Worm (Caenorhabditis elegans) whole organism, L4 larva: ENCODE measurements around the gene him-14.

Experiments used
- F26F4.8 ChIP-seq: fragments of 200-800 bp; sonication (Bioruptor generic); conservative IDR thresholded peaks from 2 replicates; pipeline ENCODE4 v1.3.6; 2022; ENCODE audit warnings: missing genetic modification characterization, missing compliant biosample characterization
- F37D6.2 ChIP-seq: sonication (generic microtip); optimal IDR thresholded peaks from 2 replicates; lab custom pipeline; 2016; ENCODE audit warnings: mild to moderate bottlenecking, missing genetic modification characterization, missing compliant biosample characterization
- F44E2.7 ChIP-seq: fragments of 200-800 bp; sonication (Bioruptor generic); IDR thresholded peaks from 2 replicates; pipeline ENCODE4 v2.1.2; 2022; ENCODE audit warnings: missing genetic modification characterization, missing compliant biosample characterization
- R02D3.7 ChIP-seq: fragments of 150-350 bp; sonication (generic microtip); optimal IDR thresholded peaks from 3 replicates; lab custom pipeline; 2014; ENCODE audit warnings: missing biosample characterization, missing genetic modification characterization
- T26A8.4 ChIP-seq: fragments of 200-800 bp; sonication (Bioruptor generic); IDR thresholded peaks from 2 replicates; pipeline ENCODE4 v1.3.6; 2022; ENCODE audit warnings: missing genetic modification characterization, missing compliant biosample characterization
- Y105C5A.15 ChIP-seq: fragments of 200-800 bp; sonication (Bioruptor generic); IDR thresholded peaks from 2 replicates; pipeline ENCODE4 v1.3.6; 2022; ENCODE audit warnings: missing genetic modification characterization, missing compliant biosample characterization
- Y48G9A.11 ChIP-seq: fragments of 200-800 bp; sonication (Bioruptor generic); IDR thresholded peaks from 2 replicates; pipeline ENCODE4 v1.3.6; 2022; ENCODE audit warnings: missing genetic modification reagents, missing genetic modification characterization, missing compliant biosample characterization
- Y5F2A.4 ChIP-seq: fragments of 200-800 bp; sonication (Bioruptor generic); optimal IDR thresholded peaks from 2 replicates; lab custom pipeline; 2018; ENCODE audit warnings: mild to moderate bottlenecking, missing genetic modification characterization, missing compliant biosample characterization
- Y75B8A.6 ChIP-seq: fragments of 200-800 bp; sonication (Bioruptor generic); IDR thresholded peaks from 2 replicates; pipeline ENCODE4 v1.3.6; 2022; ENCODE audit warnings: missing genetic modification reagents, missing genetic modification characterization, missing compliant biosample characterization
- ZK337.2 ChIP-seq: fragments of 200-800 bp; sonication (Bioruptor generic); IDR thresholded peaks from 2 replicates; pipeline ENCODE4 v1.3.6; 2022; ENCODE audit warnings: missing genetic modification reagents, missing genetic modification characterization, missing compliant biosample characterization
- aha-1 ChIP-seq: fragments of 150-350 bp; peaks from one replicate; lab custom pipeline; 2014; ENCODE audit warnings: missing biosample characterization, missing genetic modification characterization
- ceh-44 ChIP-seq: fragments of 200-800 bp; sonication (Bioruptor generic); IDR thresholded peaks from 2 replicates; pipeline ENCODE4 v1.3.6; 2022; ENCODE audit warnings: missing genetic modification reagents, missing genetic modification characterization, missing compliant biosample characterization
- ces-1 ChIP-seq: fragments of 150-350 bp; sonication (generic microtip); optimal IDR thresholded peaks from 4 replicates; lab custom pipeline; 2014; ENCODE audit warnings: missing biosample characterization, missing genetic modification reagents, missing genetic modification characterization
- ctbp-1 ChIP-seq: fragments of 200-800 bp; sonication (Bioruptor generic); IDR thresholded peaks from 2 replicates; pipeline ENCODE4 v1.3.6; 2022; ENCODE audit warnings: missing genetic modification reagents, missing genetic modification characterization, missing compliant biosample characterization
- daf-8 ChIP-seq: fragments of 200-800 bp; sonication (Bioruptor generic); IDR thresholded peaks from 2 replicates; pipeline ENCODE4 v1.3.6; 2022; ENCODE audit warnings: missing genetic modification characterization, missing compliant biosample characterization
- dpl-1 ChIP-seq: fragments of 150-350 bp; optimal IDR thresholded peaks from 2 replicates; lab custom pipeline; 2014; ENCODE audit warnings: missing biosample characterization, missing genetic modification reagents, missing genetic modification characterization
- duxl-1 ChIP-seq: sonication (generic microtip); optimal IDR thresholded peaks from 2 replicates; lab custom pipeline; 2016; ENCODE audit warnings: mild to moderate bottlenecking, missing genetic modification characterization, moderate library complexity, missing compliant biosample characterization; ENCODE audit not compliant: poor library complexity
- egl-27 ChIP-seq: sonication (generic microtip); optimal IDR thresholded peaks from 3 replicates; lab custom pipeline; 2017; ENCODE audit warnings: missing biosample characterization, missing genetic modification reagents, missing genetic modification characterization
- fkh-10 ChIP-seq: fragments of 150-350 bp; optimal IDR thresholded peaks from 2 replicates; lab custom pipeline; 2014; ENCODE audit warnings: missing biosample characterization, missing genetic modification reagents, missing genetic modification characterization
- fos-1 ChIP-seq: fragments of 150-350 bp; optimal IDR thresholded peaks from 2 replicates; lab custom pipeline; 2014; ENCODE audit warnings: missing biosample characterization, missing genetic modification characterization
- hif-1 ChIP-seq, 2 experiments: sonication (generic microtip); optimal IDR thresholded peaks; 2 replicates each; lab custom pipeline; 2016 to 2017; ENCODE audit warnings: missing compliant biosample characterization in 2 of 2, missing genetic modification characterization in 2 of 2, missing genetic modification reagents in 2 of 2, missing genotype in 2 of 2, mild to moderate bottlenecking in 1 of 2
- hlh-30 ChIP-seq: sonication (generic microtip); optimal IDR thresholded peaks from 2 replicates; lab custom pipeline; 2017; ENCODE audit warnings: antibody characterized with exemption, mild to moderate bottlenecking, missing genetic modification characterization, missing compliant biosample characterization; ENCODE audit not compliant: insufficient read depth
- hmg-1.1 ChIP-seq: fragments of 200-800 bp; sonication (Bioruptor generic); IDR thresholded peaks from 2 replicates; pipeline ENCODE4 v1.3.6; 2022; ENCODE audit warnings: missing genetic modification reagents, missing genetic modification characterization, missing compliant biosample characterization
- jun-1 ChIP-seq: fragments of 150-350 bp; optimal IDR thresholded peaks from 2 replicates; lab custom pipeline; 2014; ENCODE audit warnings: missing biosample characterization, missing genetic modification reagents, missing genetic modification characterization
- lin-13 ChIP-seq: fragments of 150-350 bp; optimal IDR thresholded peaks from 2 replicates; lab custom pipeline; 2014; ENCODE audit warnings: missing biosample characterization, missing genetic modification reagents, missing genetic modification characterization
- lin-15B ChIP-seq: fragments of 150-350 bp; sonication (generic microtip); optimal IDR thresholded peaks from 3 replicates; lab custom pipeline; 2014; ENCODE audit warnings: missing biosample characterization, missing genetic modification characterization
- lir-3 ChIP-seq: sonication (generic microtip); optimal IDR thresholded peaks from 2 replicates; lab custom pipeline; 2016; ENCODE audit warnings: mild to moderate bottlenecking, missing genetic modification characterization, missing compliant biosample characterization
- mdt-29 ChIP-seq: fragments of 200-800 bp; sonication (Bioruptor generic); IDR thresholded peaks from 2 replicates; pipeline ENCODE4 v1.3.6; 2022; ENCODE audit warnings: missing genetic modification reagents, missing genetic modification characterization, missing compliant biosample characterization
- mep-1 ChIP-seq: fragments of 150-350 bp; sonication (generic microtip); optimal IDR thresholded peaks from 3 replicates; lab custom pipeline; 2014; ENCODE audit warnings: missing biosample characterization, missing genetic modification characterization
- mxl-2 ChIP-seq: fragments of 200-800 bp; sonication (Bioruptor generic); conservative IDR thresholded peaks from 2 replicates; pipeline ENCODE4 v1.3.6; 2022; ENCODE audit warnings: missing genetic modification reagents, missing genetic modification characterization, missing compliant biosample characterization
- nhr-10 ChIP-seq: fragments of 150-350 bp; optimal IDR thresholded peaks from 2 replicates; lab custom pipeline; 2014; ENCODE audit warnings: missing biosample characterization, missing genetic modification characterization
- nhr-111 ChIP-seq: fragments of 200-800 bp; sonication (Bioruptor generic); optimal IDR thresholded peaks from 2 replicates; lab custom pipeline; 2018; ENCODE audit warnings: mild to moderate bottlenecking, missing genetic modification characterization, missing compliant biosample characterization
- nhr-237 ChIP-seq: sonication (generic microtip); optimal IDR thresholded peaks from 2 replicates; lab custom pipeline; 2017; ENCODE audit warnings: missing biosample characterization, missing genetic modification characterization
- nhr-25 ChIP-seq: sonication (generic microtip); optimal IDR thresholded peaks from 2 replicates; lab custom pipeline; 2017; ENCODE audit warnings: missing genetic modification characterization, mild to moderate bottlenecking, missing compliant biosample characterization, antibody characterized with exemption, moderate library complexity, borderline replicate concordance; ENCODE audit not compliant: insufficient read depth
- nhr-41 ChIP-seq: fragments of 200-800 bp; sonication (Bioruptor generic); IDR thresholded peaks from 2 replicates; pipeline ENCODE4 v1.3.6; 2022; ENCODE audit warnings: missing genetic modification reagents, missing genetic modification characterization, missing compliant biosample characterization
- nhr-42 ChIP-seq: fragments of 200-800 bp; sonication (Bioruptor generic); IDR thresholded peaks from 2 replicates; pipeline ENCODE4 v1.3.6; 2022; ENCODE audit warnings: missing genetic modification characterization, missing compliant biosample characterization
- nhr-48 ChIP-seq: sonication (generic microtip); optimal IDR thresholded peaks from 2 replicates; lab custom pipeline; 2016; ENCODE audit warnings: mild to moderate bottlenecking, missing genetic modification characterization, missing compliant biosample characterization
- nhr-76 ChIP-seq: fragments of 150-350 bp; optimal IDR thresholded peaks from 2 replicates; lab custom pipeline; 2014; ENCODE audit warnings: missing biosample characterization, missing genetic modification characterization
- nhr-77 ChIP-seq: fragments of 150-350 bp; optimal IDR thresholded peaks from 2 replicates; lab custom pipeline; 2014; ENCODE audit warnings: missing biosample characterization, missing genetic modification characterization
- pha-4 ChIP-seq, 2 experiments: fragments of 150-350 bp in 1 of 2; fragments of 200-800 bp in 1 of 2; sonication (Bioruptor generic) in 1 of 2; IDR thresholded peaks in 1 of 2; optimal IDR thresholded peaks in 1 of 2; 2 replicates each; pipeline versions ENCODE4 v1.3.6 to Lab custom; 2014 to 2022; ENCODE audit warnings: missing genetic modification characterization in 2 of 2, missing genetic modification reagents in 2 of 2, missing biosample characterization in 1 of 2, missing compliant biosample characterization in 1 of 2
- php-3 ChIP-seq: fragments of 200-800 bp; sonication (Bioruptor generic); IDR thresholded peaks from 2 replicates; pipeline ENCODE4 v1.3.6; 2022; ENCODE audit warnings: missing genetic modification reagents, missing genetic modification characterization, missing compliant biosample characterization
- rbr-2 ChIP-seq: sonication (generic microtip); optimal IDR thresholded peaks from 2 replicates; lab custom pipeline; 2016; ENCODE audit warnings: missing genotype, missing genetic modification characterization, missing compliant biosample characterization
- saeg-2 ChIP-seq: fragments of 200-800 bp; sonication (Bioruptor generic); IDR thresholded peaks from 2 replicates; pipeline ENCODE4 v1.3.6; 2022; ENCODE audit warnings: missing genetic modification reagents, missing genetic modification characterization, missing compliant biosample characterization
- set-16 ChIP-seq: fragments of 200-800 bp; sonication (Bioruptor generic); IDR thresholded peaks from 2 replicates; pipeline ENCODE4 v1.3.6; 2022; ENCODE audit warnings: missing genetic modification reagents, missing genetic modification characterization, missing compliant biosample characterization
- snpc-4 ChIP-seq: fragments of 150-350 bp; optimal IDR thresholded peaks from 2 replicates; lab custom pipeline; 2014; ENCODE audit warnings: missing biosample characterization, missing genetic modification characterization
- tag-97 ChIP-seq: fragments of 200-800 bp; sonication (Bioruptor generic); IDR thresholded peaks from 2 replicates; pipeline ENCODE4 v1.3.6; 2022; ENCODE audit warnings: missing genetic modification characterization, missing compliant biosample characterization
- zfp-2 ChIP-seq: sonication (generic microtip); optimal IDR thresholded peaks from 2 replicates; lab custom pipeline; 2016; ENCODE audit warnings: mild to moderate bottlenecking, missing genetic modification characterization, missing compliant biosample characterization
- zfp-3 ChIP-seq: fragments of 200-800 bp; sonication (Bioruptor generic); conservative IDR thresholded peaks from 2 replicates; pipeline ENCODE4 v1.3.6; 2022; ENCODE audit warnings: missing genetic modification reagents, missing genetic modification characterization, missing compliant biosample characterization
- zip-2 ChIP-seq: fragments of 150-350 bp; optimal IDR thresholded peaks from 2 replicates; lab custom pipeline; 2014; ENCODE audit warnings: missing biosample characterization, missing genetic modification characterization
- ztf-11 ChIP-seq: fragments of 150-350 bp; optimal IDR thresholded peaks from 2 replicates; lab custom pipeline; 2014; ENCODE audit warnings: missing biosample characterization, missing genetic modification characterization

him-14 gene

ce11 chrII:7060202-7060601, 9.6 kb downstream of the him-14 start (continued):
- TF ChIP-seq snpc-4 (tag; lab: Kevin White, UChicago) (no peak), nhr-42 (no peak)

- TF ChIP-seq Y5F2A.4 (GFP tag; lab: Kevin White, UChicago) = no peak
- no peak for TF ChIP-seq ZK337.2
- no peak for TF ChIP-seq F44E2.7
- peak; percentile 80 for TF ChIP-seq aha-1 (tag; lab: Kevin White, UChicago)
- no peak for TF ChIP-seq zip-2 (tag; lab: Kevin White, UChicago)
- no peak for TF ChIP-seq ceh-44 (GFP tag; lab: Robert Waterston, UW)
- peak; percentile 85 for TF ChIP-seq hlh-30
- TF ChIP-seq lin-13 (GFP tag; lab: Kevin White, UChicago) = no peak
- no peak for TF ChIP-seq daf-8 (GFP tag; lab: Robert Waterston, UW)
- no peak for TF ChIP-seq Y105C5A.15
- TF ChIP-seq fkh-10 = no peak
- TF ChIP-seq zfp-3 (GFP tag; lab: Robert Waterston, UW) = no peak
- TF ChIP-seq F26F4.8 (GFP tag; lab: Robert Waterston, UW) = no peak
- TF ChIP-seq mdt-29 = no peak
- TF ChIP-seq ztf-11 (tag; lab: Kevin White, UChicago) = no peak
- TF ChIP-seq zfp-2 (tag; lab: Kevin White, UChicago) = no peak
- TF ChIP-seq lin-15B (tag; lab: Kevin White, UChicago) = no peak
- TF ChIP-seq nhr-48 (tag; lab: Kevin White, UChicago) = peak; percentile 45
- TF ChIP-seq pha-4 (GFP tag; IDR thresholded peaks at IDR 0.05; lab: Robert Waterston, UW) = no peak
- TF ChIP-seq pha-4 (tag; optimal IDR thresholded peaks at IDR 0.05; lab: Kevin White, UChicago) = no peak
- no peak for TF ChIP-seq tag-97 (GFP tag; lab: Robert Waterston, UW)
- TF ChIP-seq rbr-2 (tag; lab: Kevin White, UChicago) = no peak
- TF ChIP-seq Y48G9A.11 (GFP tag; lab: Robert Waterston, UW) = no peak
- no peak for TF ChIP-seq hmg-1.1
- peak; percentile 53 for TF ChIP-seq mep-1 (tag; lab: Kevin White, UChicago)
- no peak for TF ChIP-seq mxl-2
- TF ChIP-seq ces-1 = no peak
- no peak for TF ChIP-seq hif-1 (tag; optimal IDR thresholded peaks at IDR 0.05; lab: Kevin White, UChicago)
- no peak for TF ChIP-seq saeg-2
- no peak for TF ChIP-seq dpl-1 (GFP tag; lab: Kevin White, UChicago)
- no peak for TF ChIP-seq nhr-76 (tag; lab: Kevin White, UChicago)
- TF ChIP-seq R02D3.7 = no peak
- TF ChIP-seq nhr-77 (tag; lab: Kevin White, UChicago) = peak; percentile 34
- no peak for TF ChIP-seq nhr-41 (GFP tag; lab: Robert Waterston, UW)
- no peak for TF ChIP-seq nhr-111 (GFP tag; lab: Kevin White, UChicago)
- TF ChIP-seq F37D6.2 (tag; lab: Kevin White, UChicago) = no peak
- TF ChIP-seq duxl-1 = no peak
- TF ChIP-seq lir-3 (tag; lab: Kevin White, UChicago) = no peak
- TF ChIP-seq jun-1 = no peak
- no peak for TF ChIP-seq ctbp-1 (GFP tag; lab: Robert Waterston, UW)
- no peak for TF ChIP-seq nhr-10
- no peak for TF ChIP-seq nhr-237 (tag; lab: Kevin White, UChicago)
- peak; percentile 51 for TF ChIP-seq php-3 (GFP tag; lab: Robert Waterston, UW)
- no peak for TF ChIP-seq T26A8.4
- TF ChIP-seq egl-27 (tag; lab: Kevin White, UChicago) = no peak
- 0 out of 2 replicates have a peak, but pooled peaks have one; percentile 82 for TF ChIP-seq Y75B8A.6 (GFP tag; lab: Robert Waterston, UW)
- no peak for TF ChIP-seq fos-1 (tag; lab: Kevin White, UChicago)
- TF ChIP-seq set-16 (GFP tag; lab: Robert Waterston, UW) = no peak
- peak; percentile 23 for TF ChIP-seq nhr-25 (tag; lab: Kevin White, UChicago)
Observed at ce11 chrII:7059274-7059757, 10.4 kb downstream of the him-14 start.
